Worm (Caenorhabditis elegans): ENCODE measurements around the gene kreg-1.

DNA sequence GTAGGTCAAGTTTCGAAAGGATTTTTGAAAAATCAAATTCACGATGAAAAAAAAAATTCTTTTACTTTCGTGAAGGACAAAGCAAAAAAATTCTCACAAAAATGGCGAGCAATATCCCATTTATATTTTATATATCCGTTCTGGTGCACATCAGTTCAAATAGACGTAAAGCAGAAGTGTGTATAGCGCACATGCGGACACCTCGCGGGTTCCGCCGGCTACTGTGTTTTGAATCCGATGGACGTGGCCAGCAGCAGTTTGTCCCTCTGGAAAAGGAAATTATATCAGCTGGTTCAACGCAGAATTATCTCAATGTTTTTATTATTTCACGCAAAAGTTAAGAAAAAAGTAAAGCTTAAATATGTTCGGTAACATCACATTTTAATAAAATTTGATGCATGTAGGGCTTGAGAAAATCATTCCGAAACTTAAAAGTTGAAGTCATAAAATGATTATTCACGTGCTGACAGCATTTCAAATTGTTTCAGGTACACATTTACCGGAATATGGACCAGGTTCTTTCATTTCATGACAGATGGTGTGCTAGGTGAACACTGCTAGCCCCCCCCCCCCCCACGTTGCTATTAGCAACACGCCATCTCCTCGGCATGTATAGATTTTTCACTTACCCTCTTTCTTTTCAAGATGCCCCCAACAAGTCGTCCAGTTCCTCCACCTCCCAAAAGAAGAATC, 5.8 kb upstream of the kreg-1 start, which contains the start of gene jbts-14:
- TF ChIP-seq nhr-28 (tag; optimal IDR thresholded peaks at IDR 0.05): no peak
- no peak for TF ChIP-seq ceh-28 (tag; optimal IDR thresholded peaks at IDR 0.05)
- no peak for TF ChIP-seq jun-1 (tag; optimal IDR thresholded peaks at IDR 0.05)
- TF ChIP-seq nhr-11 (tag; optimal IDR thresholded peaks at IDR 0.05): no peak
- no peak for TF ChIP-seq ztf-11 (tag; optimal IDR thresholded peaks at IDR 0.05)
- no peak for TF ChIP-seq nhr-77 (tag; optimal IDR thresholded peaks at IDR 0.05)
- no peak for TF ChIP-seq ama-1 (optimal IDR thresholded peaks at IDR 0.05)
- TF ChIP-seq ztf-4 (tag; optimal IDR thresholded peaks at IDR 0.05): no peak
- no peak for TF ChIP-seq egl-27 (tag; optimal IDR thresholded peaks at IDR 0.05)

Data from whole organism, L3 larva.